Worm (Caenorhabditis elegans): ENCODE data around the gene sas-6.

DNA sequence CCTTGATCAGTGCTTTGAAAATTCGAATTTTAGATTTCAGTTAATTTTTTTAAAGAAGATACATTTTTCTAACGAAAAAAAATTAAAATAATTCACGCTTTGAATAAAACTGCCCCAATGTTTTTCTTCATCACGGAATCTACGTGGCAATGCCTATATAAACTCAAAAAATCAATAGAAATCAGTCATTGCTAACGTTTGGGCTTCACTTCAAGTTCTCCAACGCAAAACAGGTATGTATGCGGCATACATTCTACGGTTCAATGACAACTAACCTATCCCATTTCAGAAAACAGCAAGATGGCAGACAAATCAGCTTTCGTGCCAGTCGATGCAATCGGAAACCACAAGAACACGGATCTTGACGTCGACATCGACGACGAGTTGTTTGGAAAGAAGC lies 43.1 kb downstream of the sas-6 start, which contains the start of gene C47A4.5:
- TF ChIP-seq sox-4 (tag; optimal IDR thresholded peaks at IDR 0.05) (no peak), pha-4 (tag; optimal IDR thresholded peaks at IDR 0.05) (no peak), ceh-45 (GFP tag; IDR thresholded peaks at IDR 0.05) (no peak), ceh-48 (tag; optimal IDR thresholded peaks at IDR 0.05) (no peak), lin-11 (tag; optimal IDR thresholded peaks at IDR 0.05) (no peak), odd-2 (tag; optimal IDR thresholded peaks at IDR 0.05) (no peak), zip-5 (tag; optimal IDR thresholded peaks at IDR 0.05) (no peak), nhr-11 (tag; optimal IDR thresholded peaks at IDR 0.05) (no peak), fkh-10 (GFP tag; optimal IDR thresholded peaks at IDR 0.05) (no peak), hlh-30 (tag; optimal IDR thresholded peaks at IDR 0.05; ENCODE audit: insufficient read depth) (no peak), fkh-6 (tag; optimal IDR thresholded peaks at IDR 0.05) (no peak), elt-2 (tag; optimal IDR thresholded peaks at IDR 0.05) (no peak), dve-1 (tag; optimal IDR thresholded peaks at IDR 0.05) (no peak)

Data from whole organism, late embryonic.